Fruit fly (Drosophila melanogaster) whole organism, wandering third instar larva: ENCODE measurements around the gene COX5B.

ENCODE experiments used
- CrebA ChIP-seq: fragments of 200-800 bp; sonication (Bioruptor generic); optimal IDR thresholded peaks from 2 replicates; lab custom pipeline; 2016; ENCODE audit warnings: missing biosample characterization, mild to moderate bottlenecking, missing genetic modification characterization, borderline replicate concordance
- Dfd ChIP-seq: fragments of >200 bp; optimal IDR thresholded peaks from 2 replicates; lab custom pipeline; 2017; ENCODE audit warnings: missing biosample characterization, missing genetic modification characterization
- Hnf4 ChIP-seq: fragments of 200-800 bp; sonication (Bioruptor generic); optimal IDR thresholded peaks from 2 replicates; lab custom pipeline; 2016; ENCODE audit warnings: missing biosample characterization, mild to moderate bottlenecking, missing genetic modification characterization
- OdsH ChIP-seq: fragments of 200-800 bp; sonication (Bioruptor generic); optimal IDR thresholded peaks from 2 replicates; lab custom pipeline; 2016; ENCODE audit warnings: missing biosample characterization, mild to moderate bottlenecking, missing genetic modification characterization
- br ChIP-seq: fragments of 200-800 bp; sonication (Bioruptor generic); optimal IDR thresholded peaks from 2 replicates; lab custom pipeline; 2016; ENCODE audit warnings: missing biosample characterization, missing genetic modification characterization
- brk ChIP-seq: fragments of 200-800 bp; sonication (Bioruptor generic); optimal IDR thresholded peaks from 2 replicates; lab custom pipeline; 2016; ENCODE audit warnings: missing biosample characterization, mild to moderate bottlenecking, missing genetic modification characterization
- dsf ChIP-seq: sonication (Bioruptor generic); optimal IDR thresholded peaks from 2 replicates; lab custom pipeline; 2016; ENCODE audit warnings: missing biosample characterization, missing genetic modification characterization, borderline replicate concordance
- fru ChIP-seq: fragments of 200-800 bp; sonication (Bioruptor generic); optimal IDR thresholded peaks from 3 replicates; lab custom pipeline; 2016; ENCODE audit warnings: missing biosample characterization, mild to moderate bottlenecking, missing genetic modification characterization
- h ChIP-seq: fragments of 200-800 bp; sonication (Bioruptor generic); optimal IDR thresholded peaks from 3 replicates; lab custom pipeline; 2016; ENCODE audit warnings: missing biosample characterization, mild to moderate bottlenecking, missing genetic modification characterization
- psq ChIP-seq: fragments of 200-800 bp; sonication (Bioruptor generic); optimal IDR thresholded peaks from 3 replicates; lab custom pipeline; 2017; ENCODE audit warnings: missing biosample characterization, mild to moderate bottlenecking, missing genetic modification characterization, moderate library complexity
- rgr ChIP-seq: fragments of 200-800 bp; sonication (Bioruptor generic); optimal IDR thresholded peaks from 3 replicates; lab custom pipeline; 2016; ENCODE audit warnings: missing biosample characterization, mild to moderate bottlenecking, missing genetic modification characterization
- sage ChIP-seq: fragments of 200-800 bp; sonication (Bioruptor generic); optimal IDR thresholded peaks from 2 replicates; lab custom pipeline; 2016; ENCODE audit warnings: missing biosample characterization, mild to moderate bottlenecking, missing genetic modification characterization
- usp ChIP-seq: fragments of >200 bp; optimal IDR thresholded peaks from 2 replicates; lab custom pipeline; 2017; ENCODE audit warnings: missing biosample characterization, missing genetic modification characterization
- woc ChIP-seq: sonication (Bioruptor generic); optimal IDR thresholded peaks from 2 replicates; lab custom pipeline; 2016; ENCODE audit warnings: missing biosample characterization, mild to moderate bottlenecking, missing genetic modification characterization

dm6 chr2L:6532977-6533376, 24.6 kb upstream of the COX5B start:
- TF ChIP-seq fru (GFP tag; lab: Kevin White, UChicago): no peak
- TF ChIP-seq Dfd (GFP tag; lab: Kevin White, UChicago): no peak
- TF ChIP-seq OdsH: no peak
- no peak for TF ChIP-seq br (GFP tag; lab: Kevin White, UChicago)
- no peak for TF ChIP-seq woc (GFP tag; lab: Kevin White, UChicago)
- no peak for TF ChIP-seq dsf (GFP tag; lab: Kevin White, UChicago)
- no peak for TF ChIP-seq usp (GFP tag; lab: Kevin White, UChicago)
- no peak for TF ChIP-seq brk
- TF ChIP-seq rgr (GFP tag; lab: Kevin White, UChicago): no peak
- no peak for TF ChIP-seq h
- no peak for TF ChIP-seq CrebA (GFP tag; lab: Kevin White, UChicago)
- no peak for TF ChIP-seq Hnf4
- no peak for TF ChIP-seq psq (GFP tag; lab: Kevin White, UChicago)
- no peak for TF ChIP-seq sage
